ENCODE assay signal across 1 fruit fly cellular context in genomic region chr3R:14624088-14624619, dm6.
TF ChIP-seq lines count a peak whose summit lies in the region.

No protein-coding gene starts in this region.

TF ChIP-seq in whole organism, embryonic, 481 proteins besides CTCF, POLR2A, EP300 and RAD21 (continued from another document and continues in another):
- TF ChIP-seq Bgb (GFP tag; IDR thresholded peaks at IDR 0.05; lab: Robert Waterston, UW; ENCODE audit: partially characterized antibody) (no peak), Xrp1 (GFP tag; IDR thresholded peaks at IDR 0.05; lab: Robert Waterston, UW) (peak; percentile 75), Fer3 (tag; optimal IDR thresholded peaks at IDR 0.05; lab: Kevin White, UChicago) (no peak), CG31224 (GFP tag; IDR thresholded peaks at IDR 0.05; lab: Robert Waterston, UW) (no peak), MTF-1 (GFP tag; optimal IDR thresholded peaks at IDR 0.05; lab: Kevin White, UChicago; ENCODE audit: borderline replicate concordance) (no peak), da (GFP tag; optimal IDR thresholded peaks at IDR 0.05; lab: Kevin White, UChicago) (no peak), CG6683 (GFP tag; optimal IDR thresholded peaks at IDR 0.05; lab: Kevin White, UChicago) (no peak), psq (GFP tag; optimal IDR thresholded peaks at IDR 0.05; lab: Kevin White, UChicago) (no peak), Atf-2 (GFP tag; optimal IDR thresholded peaks at IDR 0.05; lab: Kevin White, UChicago) (peak; percentile 61), Atf3 (GFP tag; optimal IDR thresholded peaks at IDR 0.05; lab: Kevin White, UChicago) (no peak), Max (GFP tag; optimal IDR thresholded peaks at IDR 0.05; lab: Kevin White, UChicago) (peak; percentile 30), pfk (GFP tag; optimal IDR thresholded peaks at IDR 0.05; lab: Kevin White, UChicago) (no peak), al (GFP tag; IDR thresholded peaks at IDR 0.05; lab: Robert Waterston, UW) (no peak), NC2β (GFP tag; optimal IDR thresholded peaks at IDR 0.05; lab: Kevin White, UChicago) (no peak), Fer1 (GFP tag; optimal IDR thresholded peaks at IDR 0.05; lab: Kevin White, UChicago) (no peak), HmgD (GFP tag; optimal IDR thresholded peaks at IDR 0.05; lab: Kevin White, UChicago) (no peak), usp (GFP tag; optimal IDR thresholded peaks at IDR 0.05; lab: Kevin White, UChicago) (no peak), CG17361 (GFP tag; IDR thresholded peaks at IDR 0.05; lab: Robert Waterston, UW) (peak; percentile 75; the same call in 2 of the 3 replicates), CG15073 (GFP tag; optimal IDR thresholded peaks at IDR 0.05; lab: Kevin White, UChicago) (no peak), kah (GFP tag; optimal IDR thresholded peaks at IDR 0.05; lab: Kevin White, UChicago) (no peak), tin (GFP tag; optimal IDR thresholded peaks at IDR 0.05; lab: Kevin White, UChicago) (no peak), toy (GFP tag; IDR thresholded peaks at IDR 0.05; lab: Robert Waterston, UW) (no peak), CG11723 (GFP tag; optimal IDR thresholded peaks at IDR 0.05; lab: Kevin White, UChicago) (no peak), az2 (GFP tag; optimal IDR thresholded peaks at IDR 0.05; lab: Kevin White, UChicago) (peak; percentile 61), emc (GFP tag; optimal IDR thresholded peaks at IDR 0.05; lab: Kevin White, UChicago) (no peak), Dek (tag; optimal IDR thresholded peaks at IDR 0.05; lab: Kevin White, UChicago) (no peak), Dip3 (GFP tag; optimal IDR thresholded peaks at IDR 0.05; lab: Kevin White, UChicago) (no peak), bsh (GFP tag; optimal IDR thresholded peaks at IDR 0.05; lab: Kevin White, UChicago) (peak; percentile 78 to 80), pho (GFP tag; optimal IDR thresholded peaks at IDR 0.05; lab: Kevin White, UChicago) (no peak), Ets97D (GFP tag; optimal IDR thresholded peaks at IDR 0.05; lab: Kevin White, UChicago) (no peak), Lhr (GFP tag; optimal IDR thresholded peaks at IDR 0.05; lab: Kevin White, UChicago) (no peak), CG30403 (GFP tag; optimal IDR thresholded peaks at IDR 0.05; lab: Kevin White, UChicago) (peak; percentile 62), twi (tag; optimal IDR thresholded peaks at IDR 0.05; lab: Kevin White, UChicago) (peak; percentile 11), Bdp1 (GFP tag; optimal IDR thresholded peaks at IDR 0.05; lab: Kevin White, UChicago) (no peak), Usf (GFP tag; optimal IDR thresholded peaks at IDR 0.05; lab: Kevin White, UChicago) (peak; percentile 26), pb (GFP tag; optimal IDR thresholded peaks at IDR 0.05; lab: Kevin White, UChicago) (no peak), CG14014 (GFP tag; IDR thresholded peaks at IDR 0.05; lab: Robert Waterston, UW) (no peak), CG2129 (GFP tag; IDR thresholded peaks at IDR 0.05; lab: Robert Waterston, UW; ENCODE audit: partially characterized antibody) (no peak), YL-1 (GFP tag; optimal IDR thresholded peaks at IDR 0.05; lab: Kevin White, UChicago) (no peak), aop (GFP tag; IDR thresholded peaks at IDR 0.05; lab: Robert Waterston, UW) (no peak), CG17802 (tag; optimal IDR thresholded peaks at IDR 0.05; lab: Kevin White, UChicago) (no peak), CG14441 (GFP tag; IDR thresholded peaks at IDR 0.05; lab: Robert Waterston, UW) (no peak), CG6175 (GFP tag; IDR thresholded peaks at IDR 0.05; lab: Robert Waterston, UW) (no peak), CG11695 (GFP tag; IDR thresholded peaks at IDR 0.05; lab: Robert Waterston, UW) (no peak; the same call in 2 of the 3 replicates), gce (GFP tag; IDR thresholded peaks at IDR 0.05; lab: Robert Waterston, UW) (no peak), stc (GFP tag; IDR thresholded peaks at IDR 0.05; lab: Robert Waterston, UW) (no peak), CG2678 (tag; optimal IDR thresholded peaks at IDR 0.05; lab: Kevin White, UChicago) (no peak), CG34422 (GFP tag; IDR thresholded peaks at IDR 0.05; lab: Robert Waterston, UW) (no peak), lola (GFP tag; optimal IDR thresholded peaks at IDR 0.05; lab: Kevin White, UChicago) (peak in 1 of 3 experiments; percentile 83), CG11085 (GFP tag; IDR thresholded peaks at IDR 0.05; lab: Robert Waterston, UW) (no peak), cwo (GFP tag; optimal IDR thresholded peaks at IDR 0.05; lab: Kevin White, UChicago) (no peak), CG7271 (tag; optimal IDR thresholded peaks at IDR 0.05; lab: Kevin White, UChicago) (no peak), CG42726 (GFP tag; IDR thresholded peaks at IDR 0.05; lab: Robert Waterston, UW; ENCODE audit: partially characterized antibody) (no peak), Sox100B (GFP tag; optimal IDR thresholded peaks at IDR 0.05; lab: Kevin White, UChicago) (peak; percentile 13), Taf1 (GFP tag; IDR thresholded peaks at IDR 0.05; lab: Robert Waterston, UW) (no peak), gcm (GFP tag; optimal IDR thresholded peaks at IDR 0.05; lab: Kevin White, UChicago) (peak; percentile 65), gro (GFP tag; optimal IDR thresholded peaks at IDR 0.05; lab: Kevin White, UChicago) (no peak), CG6791 (GFP tag; IDR thresholded peaks at IDR 0.05; lab: Robert Waterston, UW; ENCODE audit: partially characterized antibody) (no peak), Adf1 (GFP tag; IDR thresholded peaks at IDR 0.05; lab: Robert Waterston, UW) (no peak), CG10274 (GFP tag; optimal IDR thresholded peaks at IDR 0.05; lab: Kevin White, UChicago) (no peak), Deaf1 (tag; optimal IDR thresholded peaks at IDR 0.05; lab: Kevin White, UChicago) (no peak), nmo (GFP tag; optimal IDR thresholded peaks at IDR 0.05; lab: Kevin White, UChicago) (peak; percentile 78), vfl (GFP tag; optimal IDR thresholded peaks at IDR 0.05; lab: Kevin White, UChicago) (no peak), CG6813 (GFP tag; optimal IDR thresholded peaks at IDR 0.05; lab: Kevin White, UChicago) (peak; percentile 49), CG18599 (GFP tag; optimal IDR thresholded peaks at IDR 0.05; lab: Kevin White, UChicago) (no peak), CG8388 (GFP tag; optimal IDR thresholded peaks at IDR 0.05; lab: Kevin White, UChicago) (peak; percentile 66), en (GFP tag; optimal IDR thresholded peaks at IDR 0.05; lab: Kevin White, UChicago) (no peak), CG3065 (GFP tag; optimal IDR thresholded peaks at IDR 0.05; lab: Kevin White, UChicago) (peak; percentile 44), disco-r (GFP tag; optimal IDR thresholded peaks at IDR 0.05; lab: Kevin White, UChicago) (no peak), sim (GFP tag; IDR thresholded peaks at IDR 0.05; lab: Robert Waterston, UW) (0 out of 2 replicates have a peak, but pooled peaks have one; percentile 8), croc (GFP tag; conservative IDR thresholded peaks at IDR 0.05; lab: Robert Waterston, UW) (peak; percentile 40; the same call in 1 of the 3 replicates), CG1647 (GFP tag; optimal IDR thresholded peaks at IDR 0.05; lab: Kevin White, UChicago) (no peak), CG15601 (tag; optimal IDR thresholded peaks at IDR 0.05; lab: Kevin White, UChicago) (no peak), CG32532 (GFP tag; IDR thresholded peaks at IDR 0.05; lab: Robert Waterston, UW) (no peak), crp (GFP tag; optimal IDR thresholded peaks at IDR 0.05; lab: Kevin White, UChicago) (no peak), PHDP (tag; optimal IDR thresholded peaks at IDR 0.05; lab: Kevin White, UChicago) (peak; percentile 59), Dip2 (GFP tag; IDR thresholded peaks at IDR 0.05; lab: Robert Waterston, UW) (no peak), row (GFP tag; IDR thresholded peaks at IDR 0.05; lab: Robert Waterston, UW) (peak; percentile 73), CG10462 (GFP tag; optimal IDR thresholded peaks at IDR 0.05; lab: Kevin White, UChicago) (no peak), p53 (GFP tag; optimal IDR thresholded peaks at IDR 0.05; lab: Kevin White, UChicago) (no peak), sr (GFP tag; IDR thresholded peaks at IDR 0.05; lab: Robert Waterston, UW) (no peak), cg (GFP tag; optimal IDR thresholded peaks at IDR 0.05; lab: Kevin White, UChicago) (peak; percentile 55), lab (GFP tag; optimal IDR thresholded peaks at IDR 0.05; lab: Kevin White, UChicago) (no peak), CG2202 (tag; optimal IDR thresholded peaks at IDR 0.05; lab: Kevin White, UChicago) (peak; percentile 57), CG14050 (GFP tag; IDR thresholded peaks at IDR 0.05; lab: Robert Waterston, UW) (no peak), bab2 (GFP tag; optimal IDR thresholded peaks at IDR 0.05; lab: Kevin White, UChicago) (peak; percentile 20), CG17612 (GFP tag; IDR thresholded peaks at IDR 0.05; lab: Robert Waterston, UW) (no peak), pum (GFP tag; optimal IDR thresholded peaks at IDR 0.05; lab: Kevin White, UChicago) (peak; percentile 2), bcd (GFP tag; optimal IDR thresholded peaks at IDR 0.05; lab: Kevin White, UChicago) (no peak), Doc3 (GFP tag; IDR thresholded peaks at IDR 0.05; lab: Robert Waterston, UW; ENCODE audit: partially characterized antibody) (no peak), pzg (GFP tag; optimal IDR thresholded peaks at IDR 0.05; lab: Kevin White, UChicago) (no peak), CG17385 (GFP tag; optimal IDR thresholded peaks at IDR 0.05; lab: Kevin White, UChicago) (peak; percentile 25), NFAT (GFP tag; IDR thresholded peaks at IDR 0.05; lab: Robert Waterston, UW) (no peak), CG11456 (GFP tag; IDR thresholded peaks at IDR 0.05; lab: Robert Waterston, UW) (no peak), lbe (GFP tag; optimal IDR thresholded peaks at IDR 0.05; lab: Kevin White, UChicago) (peak; percentile 56), CG7928 (GFP tag; optimal IDR thresholded peaks at IDR 0.05; lab: Kevin White, UChicago) (no peak), bbx (GFP tag; IDR thresholded peaks at IDR 0.05; lab: Robert Waterston, UW; ENCODE audit: partially characterized antibody) (no peak), Oaz (GFP tag; IDR thresholded peaks at IDR 0.05; lab: Robert Waterston, UW) (no peak), corto (GFP tag; optimal IDR thresholded peaks at IDR 0.05; lab: Kevin White, UChicago) (no peak), CG16813 (GFP tag; IDR thresholded peaks at IDR 0.05; lab: Robert Waterston, UW; ENCODE audit: partially characterized antibody) (no peak; the same call in 2 of the 3 replicates), gem (tag; optimal IDR thresholded peaks at IDR 0.05; lab: Kevin White, UChicago) (peak; percentile 81), shn (GFP tag; optimal IDR thresholded peaks at IDR 0.05; lab: Kevin White, UChicago) (peak; percentile 43), salm (tag; optimal IDR thresholded peaks at IDR 0.05; lab: Kevin White, UChicago) (no peak), CG31365 (tag; optimal IDR thresholded peaks at IDR 0.05; lab: Kevin White, UChicago) (no peak), CrebB (tag; optimal IDR thresholded peaks at IDR 0.05; lab: Kevin White, UChicago) (no peak), CG8359 (GFP tag; optimal IDR thresholded peaks at IDR 0.05; lab: Kevin White, UChicago; ENCODE audit: borderline replicate concordance) (no peak), Mes4 (GFP tag; optimal IDR thresholded peaks at IDR 0.05; lab: Kevin White, UChicago) (peak; percentile 12), CG2199 (GFP tag; IDR thresholded peaks at IDR 0.05; lab: Robert Waterston, UW) (no peak), lov (optimal IDR thresholded peaks at IDR 0.05; lab: Kevin White, UChicago) (no peak), lov (GFP tag; IDR thresholded peaks at IDR 0.05; lab: Robert Waterston, UW) (no peak), Trl (optimal IDR thresholded peaks at IDR 0.05; lab: Kevin White, UChicago) (peak; percentile 59 to 62), Trl (GFP tag; optimal IDR thresholded peaks at IDR 0.05; lab: Kevin White, UChicago) (no peak), H2.0 (GFP tag; IDR thresholded peaks at IDR 0.05; lab: Robert Waterston, UW) (no peak), CG43689 (GFP tag; IDR thresholded peaks at IDR 0.05; lab: Robert Waterston, UW) (no peak), CG6854 (GFP tag; optimal IDR thresholded peaks at IDR 0.05; lab: Kevin White, UChicago) (no peak), CHES-1-like (GFP tag; optimal IDR thresholded peaks at IDR 0.05; lab: Kevin White, UChicago) (no peak), CG9437 (GFP tag; optimal IDR thresholded peaks at IDR 0.05; lab: Kevin White, UChicago) (no peak), CG3281 (GFP tag; optimal IDR thresholded peaks at IDR 0.05; lab: Kevin White, UChicago) (no peak), eve (GFP tag; optimal IDR thresholded peaks at IDR 0.05; lab: Kevin White, UChicago) (no peak), mld (GFP tag; IDR thresholded peaks at IDR 0.05; lab: Robert Waterston, UW; ENCODE audit: partially characterized antibody) (0 out of 3 replicates have a peak, but pooled peaks have one; percentile 3), onecut (GFP tag; IDR thresholded peaks at IDR 0.05; lab: Robert Waterston, UW) (no peak), CG1832 (GFP tag; optimal IDR thresholded peaks at IDR 0.05; lab: Kevin White, UChicago) (peak; percentile 82), zen2 (GFP tag; IDR thresholded peaks at IDR 0.05; lab: Robert Waterston, UW; ENCODE audit: partially characterized antibody) (no peak), Dll (GFP tag; IDR thresholded peaks at IDR 0.05; lab: Robert Waterston, UW; ENCODE audit: partially characterized antibody) (0 out of 4 replicates have a peak, but pooled peaks have one; percentile 14), CG8944 (GFP tag; optimal IDR thresholded peaks at IDR 0.05; lab: Kevin White, UChicago) (no peak), ci (GFP tag; IDR thresholded peaks at IDR 0.05; lab: Robert Waterston, UW) (0 out of 3 replicates have a peak, but pooled peaks have one; percentile 24), dysf (GFP tag; IDR thresholded peaks at IDR 0.05; lab: Robert Waterston, UW) (no peak; the same call in 2 of the 3 replicates), sna (GFP tag; IDR thresholded peaks at IDR 0.05; lab: Robert Waterston, UW; ENCODE audit: partially characterized antibody) (no peak), zf30C (GFP tag; optimal IDR thresholded peaks at IDR 0.05; lab: Kevin White, UChicago) (no peak), B-H2 (GFP tag; optimal IDR thresholded peaks at IDR 0.05; lab: Kevin White, UChicago) (no peak), Sry-δ (GFP tag; optimal IDR thresholded peaks at IDR 0.05; lab: Kevin White, UChicago) (no peak), Myb (GFP tag; optimal IDR thresholded peaks at IDR 0.05; lab: Kevin White, UChicago) (no peak), ac (GFP tag; optimal IDR thresholded peaks at IDR 0.05; lab: Kevin White, UChicago) (no peak), odd (GFP tag; optimal IDR thresholded peaks at IDR 0.05; lab: Kevin White, UChicago) (no peak), Dp (GFP tag; optimal IDR thresholded peaks at IDR 0.05; lab: Kevin White, UChicago) (no peak)
